Fruit fly (Drosophila melanogaster) whole organism, embryonic: Measurements from ENCODE around the gene Drsl2.

ENCODE experiments used
- Adf1 ChIP-seq: fragments of 200-800 bp; sonication (Bioruptor generic); IDR thresholded peaks from 2 replicates; pipeline ENCODE4 v1.3.6; 2022; ENCODE audit warnings: missing biosample characterization, missing genetic modification characterization
- Asciz ChIP-seq: fragments of 200-800 bp; sonication (Bioruptor generic); optimal IDR thresholded peaks from 2 replicates; lab custom pipeline; 2017; ENCODE audit warnings: missing biosample characterization, mild to moderate bottlenecking, missing genetic modification characterization, missing genetic modification reagents
- Bgb ChIP-seq: fragments of 200-800 bp; sonication (Bioruptor generic); IDR thresholded peaks from 2 replicates; pipeline ENCODE4 v1.3.6; 2022; ENCODE audit warnings: missing biosample characterization, missing genetic modification characterization; ENCODE audit not compliant: partially characterized antibody
- Blimp-1 ChIP-seq: fragments of 200-800 bp; sonication (Bioruptor generic); optimal IDR thresholded peaks from 3 replicates; lab custom pipeline; 2018; ENCODE audit warnings: missing biosample characterization, missing genetic modification characterization, mild to moderate bottlenecking, moderate library complexity, missing genetic modification reagents
- CG10462 ChIP-seq: fragments of 200-800 bp; sonication (Bioruptor generic); optimal IDR thresholded peaks from 2 replicates; lab custom pipeline; 2016; ENCODE audit warnings: missing biosample characterization, missing genetic modification characterization
- CG11247 ChIP-seq: fragments of 200-800 bp; sonication (Bioruptor generic); IDR thresholded peaks from 2 replicates; pipeline ENCODE4 v1.3.6; 2022; ENCODE audit warnings: missing biosample characterization, missing genetic modification characterization
- CG13123 ChIP-seq: fragments of 200-800 bp; sonication (Bioruptor generic); optimal IDR thresholded peaks from 2 replicates; lab custom pipeline; 2016; ENCODE audit warnings: missing biosample characterization, missing genetic modification characterization
- CG13287 ChIP-seq: fragments of 200-800 bp; sonication (Bioruptor generic); IDR thresholded peaks from 2 replicates; pipeline ENCODE4 v1.3.6; 2022; ENCODE audit warnings: missing biosample characterization, missing genetic modification characterization; ENCODE audit not compliant: partially characterized antibody
- CG14860 ChIP-seq: fragments of 200-800 bp; sonication (Bioruptor generic); IDR thresholded peaks from 3 replicates; pipeline ENCODE4 v1.3.6; 2022; ENCODE audit warnings: missing biosample characterization, missing genetic modification characterization; ENCODE audit not compliant: partially characterized antibody
- CG15601 ChIP-seq: fragments of 200-800 bp; sonication (Bioruptor generic); optimal IDR thresholded peaks from 3 replicates; lab custom pipeline; 2019; ENCODE audit warnings: missing biosample characterization, mild to moderate bottlenecking, missing genetic modification characterization, moderate library complexity
- CG2129 ChIP-seq: fragments of 200-800 bp; sonication (Bioruptor generic); IDR thresholded peaks from 2 replicates; pipeline ENCODE4 v1.3.6; 2022; ENCODE audit warnings: missing biosample characterization, missing genetic modification characterization; ENCODE audit not compliant: partially characterized antibody
- CG2678 ChIP-seq: fragments of 200-800 bp; sonication (Bioruptor generic); optimal IDR thresholded peaks from 3 replicates; lab custom pipeline; 2019; ENCODE audit warnings: missing biosample characterization, mild to moderate bottlenecking, missing genetic modification characterization, moderate library complexity
- CG3281 ChIP-seq: fragments of 200-800 bp; sonication (Bioruptor generic); optimal IDR thresholded peaks from 3 replicates; lab custom pipeline; 2017; ENCODE audit warnings: missing biosample characterization, mild to moderate bottlenecking, missing genetic modification characterization
- CG4404 ChIP-seq: fragments of 200-800 bp; sonication (Bioruptor generic); IDR thresholded peaks from 2 replicates; pipeline ENCODE4 v1.3.6; 2022; ENCODE audit warnings: missing biosample characterization, missing genetic modification characterization
- CTCF ChIP-seq: fragments of 200-800 bp; sonication (Bioruptor generic); optimal IDR thresholded peaks from 2 replicates; lab custom pipeline; 2017; ENCODE audit warnings: missing biosample characterization, mild to moderate bottlenecking, missing genetic modification characterization, moderate library complexity
- CoRest ChIP-seq: fragments of 200-800 bp; sonication (Bioruptor generic); optimal IDR thresholded peaks from 3 replicates; lab custom pipeline; 2018; ENCODE audit warnings: missing biosample characterization, mild to moderate bottlenecking, missing genetic modification characterization, moderate library complexity
- Dbx ChIP-seq: fragments of 200-800 bp; sonication (Bioruptor generic); IDR thresholded peaks from 3 replicates; pipeline ENCODE4 v1.3.6; 2022; ENCODE audit warnings: missing biosample characterization, missing genetic modification characterization
- Dfd ChIP-seq, 2 experiments: fragments of >200 bp; optimal IDR thresholded peaks; 2 replicates each; lab custom pipeline; 2017; ENCODE audit warnings: missing biosample characterization in 2 of 2, missing genetic modification characterization in 2 of 2
- Dp ChIP-seq: fragments of 200-800 bp; sonication (Bioruptor generic); optimal IDR thresholded peaks from 2 replicates; lab custom pipeline; 2018; ENCODE audit warnings: missing biosample characterization, mild to moderate bottlenecking, missing genetic modification characterization, moderate library complexity
- E2f2 ChIP-seq: fragments of 200-800 bp; sonication (Bioruptor generic); IDR thresholded peaks from 2 replicates; pipeline ENCODE4 v1.3.6; 2022; ENCODE audit warnings: missing biosample characterization, missing genetic modification characterization
- Ets65A ChIP-seq: fragments of 200-800 bp; sonication (Bioruptor generic); peaks from one replicate; lab custom pipeline; 2016; ENCODE audit warnings: missing biosample characterization, missing genetic modification characterization
- Lhr ChIP-seq: fragments of 200-800 bp; sonication (Bioruptor generic); optimal IDR thresholded peaks from 3 replicates; lab custom pipeline; 2017; ENCODE audit warnings: mild to moderate bottlenecking, missing biosample characterization, missing genetic modification reagents, missing genetic modification characterization
- NC2α ChIP-seq: fragments of 200-800 bp; sonication (Bioruptor generic); optimal IDR thresholded peaks from 2 replicates; lab custom pipeline; 2016; ENCODE audit warnings: missing biosample characterization, missing genetic modification characterization
- NFAT ChIP-seq: fragments of 200-800 bp; sonication (Bioruptor generic); IDR thresholded peaks from 2 replicates; pipeline ENCODE4 v1.3.6; 2022; ENCODE audit warnings: missing biosample characterization, missing genetic modification characterization
- Pdp1 ChIP-seq, 2 experiments: fragments of 200-800 bp; sonication (Bioruptor generic); optimal IDR thresholded peaks; 3 replicates each; lab custom pipeline; 2016; ENCODE audit warnings: missing biosample characterization in 2 of 2, missing genetic modification characterization in 2 of 2, mild to moderate bottlenecking in 1 of 2, moderate library complexity in 1 of 2
- Sox102F ChIP-seq: fragments of 200-800 bp; sonication (Bioruptor generic); optimal IDR thresholded peaks from 2 replicates; lab custom pipeline; 2018; ENCODE audit warnings: missing biosample characterization, mild to moderate bottlenecking, missing genetic modification characterization, moderate library complexity
- Xbp1 ChIP-seq: fragments of 200-800 bp; sonication (Bioruptor generic); optimal IDR thresholded peaks from 3 replicates; lab custom pipeline; 2016; ENCODE audit warnings: missing biosample characterization, mild to moderate bottlenecking, missing genetic modification characterization
- amos ChIP-seq: fragments of 200-800 bp; sonication (Bioruptor generic); IDR thresholded peaks from 2 replicates; pipeline ENCODE4 v1.3.6; 2022; ENCODE audit warnings: missing biosample characterization, missing genetic modification characterization; ENCODE audit not compliant: partially characterized antibody
- ap ChIP-seq: fragments of 200-800 bp; sonication (Bioruptor generic); IDR thresholded peaks from 2 replicates; pipeline ENCODE4 v1.3.6; 2022; ENCODE audit warnings: missing biosample characterization, missing genetic modification characterization
- bab2 ChIP-seq: fragments of 200-800 bp; sonication (Bioruptor generic); optimal IDR thresholded peaks from 2 replicates; lab custom pipeline; 2016; ENCODE audit warnings: missing biosample characterization, missing genetic modification characterization
- crol ChIP-seq: fragments of 200-800 bp; sonication (Bioruptor generic); IDR thresholded peaks from 2 replicates; pipeline ENCODE4 v1.3.6; 2022; ENCODE audit warnings: missing biosample characterization, missing genetic modification characterization
- da ChIP-seq: fragments of 200-800 bp; sonication (Bioruptor generic); optimal IDR thresholded peaks from 2 replicates; lab custom pipeline; 2016; ENCODE audit warnings: missing biosample characterization, missing genetic modification characterization
- dmrt99B ChIP-seq: fragments of 200-800 bp; sonication (Bioruptor generic); optimal IDR thresholded peaks from 2 replicates; lab custom pipeline; 2018; ENCODE audit warnings: missing biosample characterization, mild to moderate bottlenecking, missing genetic modification characterization, moderate library complexity
- eyg ChIP-seq: fragments of 200-800 bp; sonication (Bioruptor generic); optimal IDR thresholded peaks from 3 replicates; lab custom pipeline; 2016; ENCODE audit warnings: missing biosample characterization, missing genetic modification characterization
- fru ChIP-seq: fragments of >200 bp; optimal IDR thresholded peaks from 2 replicates; lab custom pipeline; 2017
- gem ChIP-seq: fragments of 200-800 bp; sonication (Bioruptor generic); optimal IDR thresholded peaks from 2 replicates; lab custom pipeline; 2019; ENCODE audit warnings: missing biosample characterization, mild to moderate bottlenecking, missing genetic modification characterization, moderate library complexity
- ind ChIP-seq: fragments of 200-800 bp; sonication (Bioruptor generic); optimal IDR thresholded peaks from 3 replicates; lab custom pipeline; 2016; ENCODE audit warnings: missing biosample characterization, missing genetic modification characterization
- lmd ChIP-seq: fragments of 200-800 bp; sonication (Bioruptor generic); IDR thresholded peaks from 2 replicates; pipeline ENCODE4 v1.3.6; 2022; ENCODE audit warnings: missing biosample characterization, missing genetic modification characterization
- oc ChIP-seq: fragments of 200-800 bp; sonication (Bioruptor generic); optimal IDR thresholded peaks from 2 replicates; lab custom pipeline; 2018; ENCODE audit warnings: missing biosample characterization, mild to moderate bottlenecking, missing genetic modification characterization, moderate library complexity
- org-1 ChIP-seq: fragments of 200-800 bp; sonication (Bioruptor generic); optimal IDR thresholded peaks from 2 replicates; lab custom pipeline; 2017; ENCODE audit warnings: missing biosample characterization, missing genetic modification characterization
- phol ChIP-seq: fragments of 200-800 bp; sonication (Bioruptor generic); optimal IDR thresholded peaks from 3 replicates; lab custom pipeline; 2018; ENCODE audit warnings: missing biosample characterization, mild to moderate bottlenecking, missing genetic modification characterization, moderate library complexity
- pzg ChIP-seq: fragments of 200-800 bp; sonication (Bioruptor generic); optimal IDR thresholded peaks from 3 replicates; lab custom pipeline; 2018; ENCODE audit warnings: missing biosample characterization, mild to moderate bottlenecking, missing genetic modification characterization, moderate library complexity
- schlank ChIP-seq: fragments of 200-800 bp; sonication (Bioruptor generic); optimal IDR thresholded peaks from 2 replicates; lab custom pipeline; 2018; ENCODE audit warnings: missing biosample characterization, mild to moderate bottlenecking, missing genetic modification characterization
- sens ChIP-seq: fragments of 200-800 bp; sonication (Bioruptor generic); peaks from one replicate; lab custom pipeline; 2016; ENCODE audit warnings: missing biosample characterization, missing genetic modification characterization
- stwl ChIP-seq: fragments of 200-800 bp; sonication (Bioruptor generic); optimal IDR thresholded peaks from 3 replicates; lab custom pipeline; 2018; ENCODE audit warnings: missing biosample characterization, mild to moderate bottlenecking, missing genetic modification characterization, moderate library complexity
- trem ChIP-seq: fragments of 200-800 bp; optimal IDR thresholded peaks from 3 replicates; lab custom pipeline; 2019; ENCODE audit warnings: missing biosample characterization, mild to moderate bottlenecking, missing genetic modification characterization, moderate library complexity
- z ChIP-seq: fragments of 200-800 bp; sonication (Bioruptor generic); IDR thresholded peaks from 3 replicates; pipeline ENCODE4 v1.3.6; 2022; ENCODE audit warnings: missing biosample characterization, missing genetic modification characterization

Gene Drsl2

DNA sequence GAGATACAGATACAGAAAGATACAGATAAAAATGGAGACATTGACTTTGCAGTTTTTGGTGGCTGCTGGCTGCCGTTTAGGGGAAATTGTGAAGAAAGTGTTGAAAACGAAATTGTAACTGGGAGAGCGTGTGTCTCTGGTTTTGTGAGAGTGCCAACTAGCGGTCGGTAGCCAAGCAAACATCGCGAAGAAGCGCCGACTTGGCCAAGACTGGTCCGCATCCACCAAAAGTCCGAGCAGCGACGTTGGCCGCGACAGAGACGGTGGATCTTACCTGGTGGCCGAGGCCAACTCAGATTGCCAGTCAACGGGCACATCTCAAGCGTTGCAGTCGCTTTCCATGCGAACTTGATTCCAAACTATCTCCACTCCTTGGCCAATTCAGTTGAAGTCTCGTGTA lies 43.4 kb upstream of the Drsl2 start, which contains the start of gene CG14960:
CG14960 (plus strand) TSS at position 301 of the 400 bp plus-strand sequence.
- peak; percentile 12 for TF ChIP-seq Ets65A
- TF ChIP-seq Blimp-1, result peak; percentile 10
- TF ChIP-seq CG2129 (GFP tag; lab: Robert Waterston, UW), result no peak
- TF ChIP-seq CTCF (GFP tag; lab: Kevin White, UChicago), result peak; percentile 35

dm6 chr3L:3274463-3275177 lies 39.5 kb upstream of the Drsl2 start:
- TF ChIP-seq sens (GFP tag; lab: Kevin White, UChicago) (peak; percentile 70), Blimp-1 (peak; percentile 92), CG3281 (no peak), CG10462 (GFP tag; lab: Kevin White, UChicago) (no peak), phol (tag; lab: Kevin White, UChicago) (peak; percentile 17), crol (GFP tag; lab: Robert Waterston, UW) (no peak), dmrt99B (tag; lab: Kevin White, UChicago) (peak; percentile 13), Sox102F (peak; percentile 37), oc (peak; percentile 24), gem (peak; percentile 16), CG2678 (tag; lab: Kevin White, UChicago) (peak; percentile 2)

DNA sequence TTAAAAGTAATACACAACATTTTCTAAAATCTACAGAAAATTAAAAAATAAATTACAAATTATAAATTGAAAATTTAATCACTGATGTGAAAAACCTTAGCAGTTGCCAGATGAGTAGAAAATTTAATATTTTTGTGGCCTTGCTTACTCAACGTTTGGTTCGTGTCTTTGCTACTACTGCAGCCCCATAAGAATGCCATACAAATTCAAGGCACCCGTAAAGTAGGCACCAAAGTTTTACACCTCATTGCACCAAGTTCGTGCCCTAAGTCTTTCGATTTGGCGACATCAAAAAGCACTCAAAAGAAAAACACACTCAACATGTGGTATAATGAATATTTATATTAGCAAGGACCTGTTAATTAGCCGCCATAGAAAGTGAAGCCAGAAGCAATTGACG lies 37.2 kb upstream of the Drsl2 start:
- TF ChIP-seq CG11247 (GFP tag; lab: Robert Waterston, UW) (peak; percentile 95), Asciz (no peak), Pdp1 (GFP tag; optimal IDR thresholded peaks at IDR 0.05; lab: Kevin White, UChicago) (peak in 1 of 2 experiments; percentile 26), NFAT (GFP tag; lab: Robert Waterston, UW) (no peak), NC2α (GFP tag; lab: Kevin White, UChicago) (no peak), Adf1 (GFP tag; lab: Robert Waterston, UW) (no peak), Dbx (GFP tag; lab: Robert Waterston, UW) (no peak), CG2129 (GFP tag; lab: Robert Waterston, UW) (no peak), Xbp1 (GFP tag; lab: Kevin White, UChicago) (no peak), ap (GFP tag; lab: Robert Waterston, UW) (no peak), E2f2 (0 out of 2 replicates have a peak, but pooled peaks have one; percentile 8), stwl (tag; lab: Kevin White, UChicago) (peak; percentile 54), Dfd (GFP tag; optimal IDR thresholded peaks at IDR 0.05; lab: Kevin White, UChicago) (no peak), org-1 (GFP tag; lab: Kevin White, UChicago) (no peak), CG14860 (GFP tag; lab: Robert Waterston, UW) (no peak), pzg (GFP tag; lab: Kevin White, UChicago) (no peak), CoRest (tag; lab: Kevin White, UChicago) (peak; percentile 27), bab2 (GFP tag; lab: Kevin White, UChicago) (no peak), ind (GFP tag; lab: Kevin White, UChicago) (no peak), CG13123 (GFP tag; lab: Kevin White, UChicago) (no peak), CG13287 (GFP tag; lab: Robert Waterston, UW) (peak; percentile 62; the same call in 1 of the 2 replicates), CTCF (GFP tag; lab: Kevin White, UChicago) (peak; percentile 58), Dp (GFP tag; lab: Kevin White, UChicago) (peak; percentile 8), amos (GFP tag; lab: Robert Waterston, UW) (no peak), schlank (tag; lab: Kevin White, UChicago) (no peak), Ets65A (no peak), Lhr (GFP tag; lab: Kevin White, UChicago) (peak; percentile 56), CG4404 (no peak), CG3281 (no peak), z (GFP tag; lab: Robert Waterston, UW) (peak; percentile 83), Bgb (GFP tag; lab: Robert Waterston, UW) (peak; percentile 23; the same call in 1 of the 2 replicates), trem (tag; lab: Kevin White, UChicago) (peak; percentile 16), lmd (no peak), da (GFP tag; lab: Kevin White, UChicago) (no peak), CG15601 (tag; lab: Kevin White, UChicago) (peak; percentile 3), eyg (no peak), fru (lab: Kevin White, UChicago) (no peak)
